Fruit fly (Drosophila melanogaster) whole organism, embryonic: Measurements from ENCODE around the gene Ugt36F1.

Experiments
- CG10267 ChIP-seq: fragments of 200-800 bp; sonication (Bioruptor generic); optimal IDR thresholded peaks from 2 replicates; lab custom pipeline; 2018; ENCODE audit warnings: missing biosample characterization, mild to moderate bottlenecking, missing genetic modification characterization, moderate library complexity
- CG10462 ChIP-seq: fragments of 200-800 bp; sonication (Bioruptor generic); optimal IDR thresholded peaks from 2 replicates; lab custom pipeline; 2016; ENCODE audit warnings: missing biosample characterization, missing genetic modification characterization
- CG10654 ChIP-seq: fragments of 200-800 bp; sonication (Bioruptor generic); optimal IDR thresholded peaks from 2 replicates; lab custom pipeline; 2016; ENCODE audit warnings: missing biosample characterization, missing genetic modification characterization
- CG12391 ChIP-seq: fragments of 200-800 bp; sonication (Bioruptor generic); optimal IDR thresholded peaks from 3 replicates; lab custom pipeline; 2018; ENCODE audit warnings: missing biosample characterization, mild to moderate bottlenecking, missing genetic modification characterization, moderate library complexity
- CG13424 ChIP-seq: fragments of 200-800 bp; sonication (Bioruptor generic); optimal IDR thresholded peaks from 2 replicates; lab custom pipeline; 2019; ENCODE audit warnings: missing biosample characterization, mild to moderate bottlenecking, missing genetic modification characterization, moderate library complexity
- CG14710 ChIP-seq: fragments of 200-800 bp; sonication (Bioruptor generic); optimal IDR thresholded peaks from 3 replicates; lab custom pipeline; 2019; ENCODE audit warnings: missing biosample characterization, mild to moderate bottlenecking, missing genetic modification characterization, moderate library complexity
- CG18599 ChIP-seq: fragments of 200-800 bp; sonication (Bioruptor generic); optimal IDR thresholded peaks from 3 replicates; lab custom pipeline; 2017; ENCODE audit warnings: missing biosample characterization, missing genetic modification characterization, mild to moderate bottlenecking, moderate library complexity, missing genetic modification reagents
- CG2712 ChIP-seq: fragments of 200-800 bp; optimal IDR thresholded peaks from 3 replicates; lab custom pipeline; 2019; ENCODE audit warnings: missing biosample characterization, mild to moderate bottlenecking, missing genetic modification characterization, moderate library complexity
- CG2889 ChIP-seq: fragments of 200-800 bp; sonication (Bioruptor generic); IDR thresholded peaks from 3 replicates; pipeline ENCODE4 v1.3.6; 2022; ENCODE audit warnings: missing biosample characterization, missing genetic modification characterization
- CG3281 ChIP-seq: fragments of 200-800 bp; sonication (Bioruptor generic); optimal IDR thresholded peaks from 3 replicates; lab custom pipeline; 2017; ENCODE audit warnings: missing biosample characterization, mild to moderate bottlenecking, missing genetic modification characterization
- CG3407 ChIP-seq: fragments of 200-800 bp; sonication (Bioruptor generic); optimal IDR thresholded peaks from 2 replicates; lab custom pipeline; 2018; ENCODE audit warnings: missing biosample characterization, mild to moderate bottlenecking, missing genetic modification characterization
- CG42726 ChIP-seq: fragments of 200-800 bp; sonication (Bioruptor generic); IDR thresholded peaks from 2 replicates; pipeline ENCODE4 v1.3.6; 2022; ENCODE audit warnings: missing biosample characterization, missing genetic modification characterization; ENCODE audit not compliant: partially characterized antibody
- CG6254 ChIP-seq: fragments of 200-800 bp; sonication (Bioruptor generic); optimal IDR thresholded peaks from 3 replicates; lab custom pipeline; 2017; ENCODE audit warnings: mild to moderate bottlenecking, missing biosample characterization, missing genetic modification reagents, missing genetic modification characterization
- CG7357 ChIP-seq: fragments of 200-800 bp; sonication (Bioruptor generic); IDR thresholded peaks from 3 replicates; pipeline ENCODE4 v1.3.6; 2022; ENCODE audit warnings: missing biosample characterization, missing genetic modification characterization
- CG7963 ChIP-seq: fragments of 200-800 bp; sonication (Bioruptor generic); IDR thresholded peaks from 3 replicates; pipeline ENCODE4 v1.3.6; 2022; ENCODE audit warnings: missing biosample characterization, missing genetic modification characterization; ENCODE audit not compliant: partially characterized antibody
- CG8765 ChIP-seq: fragments of 200-800 bp; sonication (Bioruptor generic); IDR thresholded peaks from 2 replicates; pipeline ENCODE4 v1.3.6; 2022; ENCODE audit warnings: missing biosample characterization, missing genetic modification characterization
- E2f2 ChIP-seq: fragments of 200-800 bp; sonication (Bioruptor generic); IDR thresholded peaks from 2 replicates; pipeline ENCODE4 v1.3.6; 2022; ENCODE audit warnings: missing biosample characterization, missing genetic modification characterization
- Elba2 ChIP-seq: fragments of 200-800 bp; sonication (Bioruptor generic); optimal IDR thresholded peaks from 3 replicates; lab custom pipeline; 2016; ENCODE audit warnings: missing biosample characterization, missing genetic modification characterization
- Fer1 ChIP-seq: fragments of 200-800 bp; sonication (Bioruptor generic); optimal IDR thresholded peaks from 2 replicates; lab custom pipeline; 2017; ENCODE audit warnings: missing biosample characterization, mild to moderate bottlenecking, missing genetic modification characterization
- HLH4C ChIP-seq: fragments of 200-800 bp; sonication (Bioruptor generic); IDR thresholded peaks from 3 replicates; pipeline ENCODE4 v1.3.6; 2022; ENCODE audit warnings: missing biosample characterization, missing genetic modification characterization; ENCODE audit not compliant: partially characterized antibody
- Max ChIP-seq: fragments of 200-800 bp; sonication (Bioruptor generic); optimal IDR thresholded peaks from 2 replicates; lab custom pipeline; 2016; ENCODE audit warnings: missing biosample characterization, mild to moderate bottlenecking, missing genetic modification characterization
- Nf-YC ChIP-seq: fragments of 200-800 bp; optimal IDR thresholded peaks from 3 replicates; lab custom pipeline; 2019; ENCODE audit warnings: missing biosample characterization, mild to moderate bottlenecking, missing genetic modification characterization, moderate library complexity
- Taf1 ChIP-seq: fragments of 200-800 bp; sonication (Bioruptor generic); IDR thresholded peaks from 2 replicates; pipeline ENCODE4 v1.3.6; 2022; ENCODE audit warnings: missing biosample characterization, missing genetic modification characterization
- Xrp1 ChIP-seq: fragments of 200-800 bp; sonication (Bioruptor generic); IDR thresholded peaks from 2 replicates; pipeline ENCODE4 v1.3.6; 2022; ENCODE audit warnings: missing biosample characterization, missing genetic modification characterization
- bab2 ChIP-seq: fragments of 200-800 bp; sonication (Bioruptor generic); optimal IDR thresholded peaks from 2 replicates; lab custom pipeline; 2016; ENCODE audit warnings: missing biosample characterization, missing genetic modification characterization
- br ChIP-seq: fragments of >200 bp; optimal IDR thresholded peaks from 2 replicates; lab custom pipeline; 2017
- cg ChIP-seq: fragments of 200-800 bp; sonication (Bioruptor generic); optimal IDR thresholded peaks from 3 replicates; lab custom pipeline; 2019; ENCODE audit warnings: missing biosample characterization, mild to moderate bottlenecking, missing genetic modification characterization, moderate library complexity
- dmrt11E ChIP-seq: fragments of 200-800 bp; sonication (Bioruptor generic); optimal IDR thresholded peaks from 3 replicates; lab custom pipeline; 2018; ENCODE audit warnings: missing biosample characterization, mild to moderate bottlenecking, missing genetic modification characterization, moderate library complexity
- fru ChIP-seq: fragments of >200 bp; optimal IDR thresholded peaks from 2 replicates; lab custom pipeline; 2017
- gcm2 ChIP-seq: fragments of 200-800 bp; sonication (Bioruptor generic); optimal IDR thresholded peaks from 2 replicates; lab custom pipeline; 2016; ENCODE audit warnings: missing biosample characterization, missing genetic modification characterization
- gem ChIP-seq: fragments of 200-800 bp; sonication (Bioruptor generic); optimal IDR thresholded peaks from 2 replicates; lab custom pipeline; 2019; ENCODE audit warnings: missing biosample characterization, mild to moderate bottlenecking, missing genetic modification characterization, moderate library complexity
- ham ChIP-seq: fragments of 200-800 bp; sonication (Bioruptor generic); IDR thresholded peaks from 2 replicates; pipeline ENCODE4 v1.3.6; 2022; ENCODE audit warnings: missing biosample characterization, missing genetic modification characterization
- her ChIP-seq: fragments of 200-800 bp; sonication (Bioruptor generic); optimal IDR thresholded peaks from 2 replicates; lab custom pipeline; 2016; ENCODE audit warnings: missing biosample characterization, missing genetic modification characterization
- hkb ChIP-seq, 2 experiments: fragments of 200-800 bp in 1 of 2; fragments of >200 bp in 1 of 2; sonication (Bioruptor generic) in 1 of 2; IDR thresholded peaks in 1 of 2; optimal IDR thresholded peaks in 1 of 2; 2 replicates each; pipeline versions ENCODE4 v1.3.6 to Lab custom; 2017 to 2022; ENCODE audit warnings: missing biosample characterization in 1 of 2, missing genetic modification characterization in 1 of 2
- inv ChIP-seq: fragments of 200-800 bp; sonication (Bioruptor generic); IDR thresholded peaks from 2 replicates; pipeline ENCODE4 v1.3.6; 2022; ENCODE audit warnings: missing biosample characterization, missing genetic modification characterization; ENCODE audit not compliant: partially characterized antibody
- nmo ChIP-seq: fragments of 200-800 bp; sonication (Bioruptor generic); optimal IDR thresholded peaks from 2 replicates; lab custom pipeline; 2018; ENCODE audit warnings: missing biosample characterization, mild to moderate bottlenecking, missing genetic modification characterization, moderate library complexity
- oc ChIP-seq: fragments of 200-800 bp; sonication (Bioruptor generic); optimal IDR thresholded peaks from 2 replicates; lab custom pipeline; 2018; ENCODE audit warnings: missing biosample characterization, mild to moderate bottlenecking, missing genetic modification characterization, moderate library complexity
- row ChIP-seq: fragments of 200-800 bp; sonication (Bioruptor generic); IDR thresholded peaks from 3 replicates; pipeline ENCODE4 v1.3.6; 2022; ENCODE audit warnings: missing biosample characterization, missing genetic modification characterization
- sisA ChIP-seq: fragments of 200-800 bp; sonication (Bioruptor generic); IDR thresholded peaks from 2 replicates; pipeline ENCODE4 v1.3.6; 2022; ENCODE audit warnings: missing biosample characterization, missing genetic modification characterization
- slou ChIP-seq: fragments of 200-800 bp; sonication (Bioruptor generic); optimal IDR thresholded peaks from 3 replicates; lab custom pipeline; 2016; ENCODE audit warnings: missing biosample characterization, missing genetic modification characterization
- vfl ChIP-seq: fragments of 200-800 bp; sonication (Bioruptor generic); optimal IDR thresholded peaks from 2 replicates; lab custom pipeline; 2016; ENCODE audit warnings: missing biosample characterization, missing genetic modification characterization
- vvl ChIP-seq: fragments of 200-800 bp; sonication (Bioruptor generic); IDR thresholded peaks from 2 replicates; pipeline ENCODE4 v1.3.6; 2022; ENCODE audit warnings: missing biosample characterization, missing genetic modification characterization
- zfh1 ChIP-seq: fragments of 200-800 bp; sonication (Bioruptor generic); IDR thresholded peaks from 3 replicates; pipeline ENCODE4 v1.3.6; 2022; ENCODE audit warnings: missing biosample characterization, missing genetic modification characterization

Ugt36F1 gene

dm6 chr2L:18805637-18806403 is 13.3 kb upstream of the Ugt36F1 start (continued):
- peak; percentile 39 for TF ChIP-seq gem (tag; lab: Kevin White, UChicago)
- TF ChIP-seq CG7357, result no peak
- TF ChIP-seq Xrp1 (GFP tag; lab: Robert Waterston, UW), result peak; percentile 55
- no peak for TF ChIP-seq vvl (GFP tag; lab: Robert Waterston, UW)
- TF ChIP-seq CG3281 (GFP tag; lab: Kevin White, UChicago), result no peak
- TF ChIP-seq CG2889 (GFP tag; lab: Robert Waterston, UW), result no peak
- TF ChIP-seq ham, result 0 out of 2 replicates have a peak, but pooled peaks have one; percentile 5
- TF ChIP-seq CG42726, result no peak
- no peak for TF ChIP-seq CG3407 (GFP tag; lab: Kevin White, UChicago)
- TF ChIP-seq Max (GFP tag; lab: Kevin White, UChicago), result no peak
- no peak for TF ChIP-seq CG13424
- no peak for TF ChIP-seq hkb (optimal IDR thresholded peaks at IDR 0.05; lab: Kevin White, UChicago)
- no peak for TF ChIP-seq hkb (GFP tag; IDR thresholded peaks at IDR 0.05; lab: Robert Waterston, UW)
- TF ChIP-seq sisA (GFP tag; lab: Robert Waterston, UW), result no peak
- TF ChIP-seq inv (GFP tag; lab: Robert Waterston, UW), result no peak
- TF ChIP-seq CG2712 (tag; lab: Kevin White, UChicago), result peak; percentile 31
- no peak for TF ChIP-seq CG10462
- TF ChIP-seq CG10267 (tag; lab: Kevin White, UChicago), result peak; percentile 9
- TF ChIP-seq Elba2 (GFP tag; lab: Kevin White, UChicago), result no peak
- no peak for TF ChIP-seq oc (tag; lab: Kevin White, UChicago)
- TF ChIP-seq nmo (GFP tag; lab: Kevin White, UChicago), result no peak
- TF ChIP-seq CG18599, result no peak
- TF ChIP-seq br (lab: Kevin White, UChicago), result no peak
- TF ChIP-seq Taf1 (GFP tag; lab: Robert Waterston, UW), result no peak
- TF ChIP-seq gcm2 (GFP tag; lab: Kevin White, UChicago), result no peak
- peak; percentile 1 for TF ChIP-seq CG6254 (GFP tag; lab: Kevin White, UChicago)
- no peak for TF ChIP-seq fru
- no peak for TF ChIP-seq Fer1 (GFP tag; lab: Kevin White, UChicago)
- peak; percentile 48 for TF ChIP-seq cg (GFP tag; lab: Kevin White, UChicago)
- peak; percentile 14 for TF ChIP-seq CG14710 (tag; lab: Kevin White, UChicago)
- peak; percentile 6 for TF ChIP-seq CG12391 (tag; lab: Kevin White, UChicago)
- TF ChIP-seq her (GFP tag; lab: Kevin White, UChicago), result no peak
- 0 out of 2 replicates have a peak, but pooled peaks have one; percentile 9 for TF ChIP-seq E2f2 (GFP tag; lab: Robert Waterston, UW)
- no peak for TF ChIP-seq CG10654 (GFP tag; lab: Kevin White, UChicago)
- no peak for TF ChIP-seq HLH4C (GFP tag; lab: Robert Waterston, UW)
- no peak for TF ChIP-seq bab2 (GFP tag; lab: Kevin White, UChicago)
- no peak for TF ChIP-seq vfl (GFP tag; lab: Kevin White, UChicago)
- peak; percentile 81 for TF ChIP-seq Nf-YC
- TF ChIP-seq CG7963 (GFP tag; lab: Robert Waterston, UW), result no peak
- TF ChIP-seq dmrt11E (tag; lab: Kevin White, UChicago), result peak; percentile 26
- TF ChIP-seq zfh1, result 0 out of 3 replicates have a peak, but pooled peaks have one; percentile 13
- TF ChIP-seq CG8765 (GFP tag; lab: Robert Waterston, UW), result no peak
- no peak for TF ChIP-seq slou (GFP tag; lab: Kevin White, UChicago)
- peak; percentile 26; the same call in 1 of the 3 replicates for TF ChIP-seq row (GFP tag; lab: Robert Waterston, UW)
- TF ChIP-seq, all 482 proteins: peak for 33
